Worm (Caenorhabditis elegans) whole organism, L4 larva: ENCODE data around the gene ifb-1.

Source experiments
- D1046.2 ChIP-seq: fragments of 200-800 bp; sonication (Bioruptor generic); IDR thresholded peaks from 2 replicates; pipeline ENCODE4 v1.3.6; 2022; ENCODE audit warnings: missing genetic modification characterization, missing compliant biosample characterization
- F26F4.8 ChIP-seq: fragments of 200-800 bp; sonication (Bioruptor generic); conservative IDR thresholded peaks from 2 replicates; pipeline ENCODE4 v1.3.6; 2022; ENCODE audit warnings: missing genetic modification characterization, missing compliant biosample characterization
- F44E2.7 ChIP-seq: fragments of 200-800 bp; sonication (Bioruptor generic); IDR thresholded peaks from 2 replicates; pipeline ENCODE4 v2.1.2; 2022; ENCODE audit warnings: missing genetic modification characterization, missing compliant biosample characterization
- Y105C5A.15 ChIP-seq: fragments of 200-800 bp; sonication (Bioruptor generic); IDR thresholded peaks from 2 replicates; pipeline ENCODE4 v1.3.6; 2022; ENCODE audit warnings: missing genetic modification characterization, missing compliant biosample characterization
- Y48G9A.11 ChIP-seq: fragments of 200-800 bp; sonication (Bioruptor generic); IDR thresholded peaks from 2 replicates; pipeline ENCODE4 v1.3.6; 2022; ENCODE audit warnings: missing genetic modification reagents, missing genetic modification characterization, missing compliant biosample characterization
- Y5F2A.4 ChIP-seq: fragments of 200-800 bp; sonication (Bioruptor generic); optimal IDR thresholded peaks from 2 replicates; lab custom pipeline; 2018; ENCODE audit warnings: mild to moderate bottlenecking, missing genetic modification characterization, missing compliant biosample characterization
- Y75B8A.6 ChIP-seq: fragments of 200-800 bp; sonication (Bioruptor generic); IDR thresholded peaks from 2 replicates; pipeline ENCODE4 v1.3.6; 2022; ENCODE audit warnings: missing genetic modification reagents, missing genetic modification characterization, missing compliant biosample characterization
- ZK337.2 ChIP-seq: fragments of 200-800 bp; sonication (Bioruptor generic); IDR thresholded peaks from 2 replicates; pipeline ENCODE4 v1.3.6; 2022; ENCODE audit warnings: missing genetic modification reagents, missing genetic modification characterization, missing compliant biosample characterization
- ZK546.5 ChIP-seq, 2 experiments: sonication (generic microtip); optimal IDR thresholded peaks; 2 replicates each; lab custom pipeline; 2017; ENCODE audit warnings: missing biosample characterization in 2 of 2, missing genetic modification characterization in 2 of 2
- aly-2 ChIP-seq: sonication (generic microtip); optimal IDR thresholded peaks from 2 replicates; lab custom pipeline; 2018; ENCODE audit warnings: missing biosample characterization, missing genetic modification characterization
- arid-1 ChIP-seq: fragments of 200-800 bp; sonication (Bioruptor generic); conservative IDR thresholded peaks from 2 replicates; pipeline ENCODE4 v1.3.6; 2022; ENCODE audit warnings: missing genetic modification reagents, missing genetic modification characterization, missing compliant biosample characterization
- daf-16 ChIP-seq, 3 experiments: sonication (generic microtip); optimal IDR thresholded peaks; 2 replicates each; lab custom pipeline; 2016 to 2017; ENCODE audit warnings: missing genetic modification characterization in 3 of 3, missing genetic modification reagents in 3 of 3, mild to moderate bottlenecking in 2 of 3, missing compliant biosample characterization in 2 of 3, missing biosample characterization in 1 of 3, moderate library complexity in 1 of 3
- dmd-6 ChIP-seq: fragments of 200-800 bp; sonication (Bioruptor generic); IDR thresholded peaks from 2 replicates; pipeline ENCODE4 v1.3.6; 2022; ENCODE audit warnings: missing genetic modification reagents, missing genetic modification characterization, missing compliant biosample characterization
- dmd-9 ChIP-seq: fragments of 200-800 bp; sonication (Bioruptor generic); IDR thresholded peaks from 2 replicates; pipeline ENCODE4 v1.3.6; 2022; ENCODE audit warnings: missing genetic modification reagents, missing genetic modification characterization, missing compliant biosample characterization
- dpl-1 ChIP-seq: fragments of 150-350 bp; optimal IDR thresholded peaks from 2 replicates; lab custom pipeline; 2014; ENCODE audit warnings: missing biosample characterization, missing genetic modification reagents, missing genetic modification characterization
- dve-1 ChIP-seq: sonication (generic microtip); optimal IDR thresholded peaks from 2 replicates; lab custom pipeline; 2017; ENCODE audit warnings: antibody characterized with exemption, mild to moderate bottlenecking, missing genetic modification characterization, missing compliant biosample characterization; ENCODE audit not compliant: insufficient read depth
- egl-27 ChIP-seq: sonication (generic microtip); optimal IDR thresholded peaks from 3 replicates; lab custom pipeline; 2017; ENCODE audit warnings: missing biosample characterization, missing genetic modification reagents, missing genetic modification characterization
- egl-43 ChIP-seq: fragments of 200-800 bp; sonication (Bioruptor generic); IDR thresholded peaks from 2 replicates; pipeline ENCODE4 v1.3.6; 2022; ENCODE audit warnings: missing genetic modification reagents, missing genetic modification characterization, missing compliant biosample characterization
- gei-8 ChIP-seq: fragments of 200-800 bp; sonication (Bioruptor generic); optimal IDR thresholded peaks from 2 replicates; lab custom pipeline; 2018; ENCODE audit warnings: mild to moderate bottlenecking, missing genetic modification characterization, missing compliant biosample characterization
- hif-1 ChIP-seq, 2 experiments: sonication (generic microtip); optimal IDR thresholded peaks; 2 replicates each; lab custom pipeline; 2016 to 2017; ENCODE audit warnings: missing compliant biosample characterization in 2 of 2, missing genetic modification characterization in 2 of 2, missing genetic modification reagents in 2 of 2, missing genotype in 2 of 2, mild to moderate bottlenecking in 1 of 2
- hlh-11 ChIP-seq: fragments of 200-800 bp; sonication (Bioruptor generic); optimal IDR thresholded peaks from 2 replicates; lab custom pipeline; 2018; ENCODE audit warnings: mild to moderate bottlenecking, missing genetic modification characterization, missing compliant biosample characterization
- lin-38 ChIP-seq: fragments of 200-800 bp; sonication (Bioruptor generic); IDR thresholded peaks from 2 replicates; pipeline ENCODE4 v1.3.6; 2022; ENCODE audit warnings: missing genetic modification reagents, missing genetic modification characterization, missing compliant biosample characterization
- lsy-2 ChIP-seq, 2 experiments: fragments of 150-350 bp in 1 of 2; sonication (generic microtip) in 1 of 2; optimal IDR thresholded peaks; 2 replicates each; lab custom pipeline; 2014 to 2017; ENCODE audit warnings: missing biosample characterization in 2 of 2, missing genetic modification characterization in 2 of 2
- mep-1 ChIP-seq: fragments of 150-350 bp; sonication (generic microtip); optimal IDR thresholded peaks from 3 replicates; lab custom pipeline; 2014; ENCODE audit warnings: missing biosample characterization, missing genetic modification characterization
- mxl-2 ChIP-seq: fragments of 200-800 bp; sonication (Bioruptor generic); conservative IDR thresholded peaks from 2 replicates; pipeline ENCODE4 v1.3.6; 2022; ENCODE audit warnings: missing genetic modification reagents, missing genetic modification characterization, missing compliant biosample characterization
- mxl-3 ChIP-seq: fragments of 200-800 bp; sonication (Bioruptor generic); optimal IDR thresholded peaks from 2 replicates; lab custom pipeline; 2018; ENCODE audit warnings: mild to moderate bottlenecking, missing genetic modification characterization, missing compliant biosample characterization
- nhr-10 ChIP-seq: fragments of 150-350 bp; optimal IDR thresholded peaks from 2 replicates; lab custom pipeline; 2014; ENCODE audit warnings: missing biosample characterization, missing genetic modification characterization
- nhr-111 ChIP-seq: fragments of 200-800 bp; sonication (Bioruptor generic); optimal IDR thresholded peaks from 2 replicates; lab custom pipeline; 2018; ENCODE audit warnings: mild to moderate bottlenecking, missing genetic modification characterization, missing compliant biosample characterization
- nhr-28 ChIP-seq: fragments of 150-350 bp; optimal IDR thresholded peaks from 2 replicates; lab custom pipeline; 2014; ENCODE audit warnings: missing biosample characterization, missing genetic modification characterization
- nhr-41 ChIP-seq: fragments of 200-800 bp; sonication (Bioruptor generic); IDR thresholded peaks from 2 replicates; pipeline ENCODE4 v1.3.6; 2022; ENCODE audit warnings: missing genetic modification reagents, missing genetic modification characterization, missing compliant biosample characterization
- nhr-48 ChIP-seq: sonication (generic microtip); optimal IDR thresholded peaks from 2 replicates; lab custom pipeline; 2016; ENCODE audit warnings: mild to moderate bottlenecking, missing genetic modification characterization, missing compliant biosample characterization
- pha-4 ChIP-seq, 2 experiments: fragments of 150-350 bp in 1 of 2; fragments of 200-800 bp in 1 of 2; sonication (Bioruptor generic) in 1 of 2; IDR thresholded peaks in 1 of 2; optimal IDR thresholded peaks in 1 of 2; 2 replicates each; pipeline versions ENCODE4 v1.3.6 to Lab custom; 2014 to 2022; ENCODE audit warnings: missing genetic modification characterization in 2 of 2, missing genetic modification reagents in 2 of 2, missing biosample characterization in 1 of 2, missing compliant biosample characterization in 1 of 2
- php-3 ChIP-seq: fragments of 200-800 bp; sonication (Bioruptor generic); IDR thresholded peaks from 2 replicates; pipeline ENCODE4 v1.3.6; 2022; ENCODE audit warnings: missing genetic modification reagents, missing genetic modification characterization, missing compliant biosample characterization
- pqm-1 ChIP-seq: sonication (generic microtip); optimal IDR thresholded peaks from 2 replicates; lab custom pipeline; 2017; ENCODE audit warnings: missing biosample characterization, missing genetic modification characterization
- set-16 ChIP-seq: fragments of 200-800 bp; sonication (Bioruptor generic); IDR thresholded peaks from 2 replicates; pipeline ENCODE4 v1.3.6; 2022; ENCODE audit warnings: missing genetic modification reagents, missing genetic modification characterization, missing compliant biosample characterization
- snpc-1.2 ChIP-seq: fragments of 200-800 bp; sonication (Bioruptor generic); IDR thresholded peaks from 2 replicates; pipeline ENCODE4 v1.3.6; 2022; ENCODE audit warnings: missing genetic modification reagents, missing genetic modification characterization, missing compliant biosample characterization
- tra-1 ChIP-seq: fragments of 200-800 bp; sonication (Bioruptor generic); IDR thresholded peaks from 2 replicates; pipeline ENCODE4 v1.3.6; 2022; ENCODE audit warnings: missing genetic modification reagents, missing genetic modification characterization, missing compliant biosample characterization
- unc-39 ChIP-seq: sonication (generic microtip); optimal IDR thresholded peaks from 2 replicates; lab custom pipeline; 2017; ENCODE audit warnings: missing biosample characterization, missing genetic modification characterization
- unc-62 ChIP-seq, 3 experiments: fragments of 150-350 bp in 1 of 3; sonication (generic microtip); optimal IDR thresholded peaks in 2 of 3; peaks in 1 of 3; 1 replicate in 1 of 3; 2 replicates in 2 of 3; lab custom pipeline; 2014 to 2017; ENCODE audit warnings: missing biosample characterization in 3 of 3, missing genetic modification characterization in 3 of 3, missing genetic modification reagents in 3 of 3, missing genotype in 1 of 3
- zag-1 ChIP-seq: fragments of 150-350 bp; optimal IDR thresholded peaks from 2 replicates; lab custom pipeline; 2014; ENCODE audit warnings: missing biosample characterization, missing genetic modification characterization
- zfp-2 ChIP-seq: sonication (generic microtip); optimal IDR thresholded peaks from 2 replicates; lab custom pipeline; 2016; ENCODE audit warnings: mild to moderate bottlenecking, missing genetic modification characterization, missing compliant biosample characterization
- ztf-11 ChIP-seq: fragments of 150-350 bp; optimal IDR thresholded peaks from 2 replicates; lab custom pipeline; 2014; ENCODE audit warnings: missing biosample characterization, missing genetic modification characterization

ifb-1 gene

DNA sequence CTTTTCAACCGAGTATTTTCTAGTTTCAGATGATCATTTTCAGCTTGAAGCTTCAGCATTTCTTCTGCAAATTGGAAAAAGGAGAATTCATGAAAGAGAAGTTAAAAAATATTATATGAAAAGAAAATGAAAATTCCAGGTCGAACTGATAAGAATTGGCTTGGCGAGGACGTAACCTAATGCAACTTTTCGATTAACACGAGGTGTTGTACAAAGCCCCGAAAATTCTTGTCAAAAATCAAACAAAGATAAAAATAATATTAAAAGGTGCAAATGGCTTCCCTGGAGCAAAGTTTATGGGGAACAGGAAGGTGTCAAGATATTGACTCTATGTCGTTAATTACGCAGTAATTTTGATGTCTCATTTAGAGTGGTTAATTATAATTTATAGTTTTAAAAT lies 21.1 kb upstream of the ifb-1 start:
- peak; percentile 55 for TF ChIP-seq dmd-6
- peak; percentile 59 for TF ChIP-seq dve-1 (tag; lab: Kevin White, UChicago)
- peak; percentile 52 for TF ChIP-seq pqm-1 (tag; lab: Kevin White, UChicago)
- no peak for TF ChIP-seq Y48G9A.11 (GFP tag; lab: Robert Waterston, UW)

DNA sequence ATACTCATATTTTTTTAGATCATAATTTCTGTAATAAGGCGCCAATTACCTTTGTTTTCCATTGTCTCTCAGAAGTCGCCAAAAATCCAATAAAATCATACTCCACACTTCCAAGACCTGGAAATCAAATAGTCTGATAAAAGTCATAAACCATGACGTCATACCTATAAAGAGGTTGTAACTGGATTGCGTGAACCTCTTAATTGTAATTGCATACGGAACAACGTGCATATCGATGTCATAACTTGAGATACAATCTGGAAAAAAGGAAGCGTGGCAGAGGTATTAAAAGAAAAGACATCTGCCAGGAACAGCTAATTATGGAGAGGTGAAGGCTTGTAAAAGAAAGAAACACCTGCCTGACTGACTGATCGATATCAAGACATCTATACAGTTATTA lies 20.3 kb upstream of the ifb-1 start, which contains the start of gene F10C1.9:
TSS of gene F10C1.9 (minus strand) at position 197 of the 400 bp plus-strand sequence.
- TF ChIP-seq unc-62 (GFP tag; optimal IDR thresholded peaks at IDR 0.05 in 1 of 2; lab: Kevin White, UChicago) (no peak), unc-62 (tag; optimal IDR thresholded peaks at IDR 0.05; lab: Kevin White, UChicago) (no peak), dmd-6 (0 out of 2 replicates have a peak, but pooled peaks have one; percentile 17)

DNA sequence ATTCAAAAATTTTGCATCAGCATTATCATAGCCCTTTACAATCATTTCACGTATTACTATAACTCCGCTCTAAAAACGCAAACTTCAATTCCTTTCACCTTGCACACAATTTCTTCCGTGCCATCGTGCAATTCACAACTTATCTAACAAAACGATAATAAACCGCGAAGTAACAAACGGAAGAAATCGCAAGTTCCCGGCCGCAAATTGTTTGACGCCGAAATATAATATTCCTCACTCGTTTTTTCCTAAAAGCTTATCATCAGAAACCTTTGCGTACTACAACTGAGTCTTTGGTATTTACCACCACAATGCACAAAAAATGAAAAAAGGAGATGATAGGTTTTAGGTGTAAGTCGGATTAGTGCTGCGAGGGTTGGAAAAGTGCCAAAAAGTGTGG lies 18.1 kb upstream of the ifb-1 start:
- TF ChIP-seq hif-1 (tag; optimal IDR thresholded peaks at IDR 0.05; lab: Kevin White, UChicago) = no peak
- no peak for TF ChIP-seq mxl-2 (GFP tag; lab: Robert Waterston, UW)
- peak; percentile 30 for TF ChIP-seq hlh-11 (tag; lab: Kevin White, UChicago)
- no peak for TF ChIP-seq set-16
- no peak for TF ChIP-seq F44E2.7
- no peak for TF ChIP-seq gei-8 (GFP tag; lab: Kevin White, UChicago)
- TF ChIP-seq Y75B8A.6 (GFP tag; lab: Robert Waterston, UW) = no peak
- no peak for TF ChIP-seq daf-16 (GFP tag; optimal IDR thresholded peaks at IDR 0.05; lab: Kevin White, UChicago)
- peak; percentile 27 for TF ChIP-seq daf-16 (tag; optimal IDR thresholded peaks at IDR 0.05; lab: Kevin White, UChicago)
- TF ChIP-seq nhr-28 (tag; lab: Kevin White, UChicago) = peak; percentile 72
- TF ChIP-seq dmd-6 = peak; percentile 21; the same call in 1 of the 2 replicates
- TF ChIP-seq F26F4.8 (GFP tag; lab: Robert Waterston, UW) = no peak
- TF ChIP-seq unc-39 (tag; lab: Kevin White, UChicago) = no peak
- no peak for TF ChIP-seq zfp-2
- no peak for TF ChIP-seq egl-27
- TF ChIP-seq ZK546.5 (tag; optimal IDR thresholded peaks at IDR 0.05; lab: Kevin White, UChicago) = no peak
- peak; percentile 73 for TF ChIP-seq pqm-1 (tag; lab: Kevin White, UChicago)
- no peak for TF ChIP-seq dmd-9 (GFP tag; lab: Robert Waterston, UW)
- no peak for TF ChIP-seq aly-2 (tag; lab: Kevin White, UChicago)
- TF ChIP-seq arid-1 = no peak
- TF ChIP-seq pha-4 (GFP tag; IDR thresholded peaks at IDR 0.05; lab: Robert Waterston, UW) = no peak
- no peak for TF ChIP-seq pha-4 (tag; optimal IDR thresholded peaks at IDR 0.05; lab: Kevin White, UChicago)

DNA sequence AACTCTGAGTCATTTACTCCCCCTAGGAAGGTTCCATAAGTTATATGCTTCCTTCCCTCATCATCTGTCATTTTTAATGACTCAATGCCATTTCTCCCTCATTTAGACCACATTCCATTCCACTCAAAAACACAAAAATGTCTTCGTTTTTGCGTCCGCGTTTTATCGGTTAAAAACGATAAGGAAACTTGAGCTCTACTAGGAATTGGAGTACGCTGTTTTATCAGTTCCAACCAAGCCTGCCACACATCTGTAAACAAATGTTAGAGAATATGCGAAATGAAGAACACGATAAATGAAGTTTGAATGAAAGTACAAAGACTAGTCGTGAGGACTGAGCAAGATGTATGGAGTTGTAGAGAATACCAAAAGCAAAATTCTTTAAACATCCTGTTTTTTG lies 17.0 kb upstream of the ifb-1 start:
- TF ChIP-seq nhr-48 (peak; percentile 27), hlh-11 (tag; lab: Kevin White, UChicago) (peak; percentile 85), mxl-3 (peak; percentile 14), ZK337.2 (GFP tag; lab: Robert Waterston, UW) (no peak), hif-1 (tag; optimal IDR thresholded peaks at IDR 0.05; lab: Kevin White, UChicago) (no peak), snpc-1.2 (no peak), ztf-11 (tag; lab: Kevin White, UChicago) (no peak), dve-1 (tag; lab: Kevin White, UChicago) (peak; percentile 89), dmd-6 (peak; percentile 87), lin-38 (GFP tag; lab: Robert Waterston, UW) (no peak), php-3 (GFP tag; lab: Robert Waterston, UW) (peak; percentile 28; the same call in 1 of the 2 replicates), Y105C5A.15 (GFP tag; lab: Robert Waterston, UW) (no peak), egl-27 (no peak), Y5F2A.4 (GFP tag; lab: Kevin White, UChicago) (no peak), Y48G9A.11 (GFP tag; lab: Robert Waterston, UW) (no peak), mep-1 (peak; percentile 40), lsy-2 (tag; optimal IDR thresholded peaks at IDR 0.05; lab: Kevin White, UChicago) (no peak), nhr-28 (tag; lab: Kevin White, UChicago) (peak; percentile 72), daf-16 (GFP tag; optimal IDR thresholded peaks at IDR 0.05; lab: Kevin White, UChicago) (peak in 1 of 2 experiments; percentile 0), daf-16 (tag; optimal IDR thresholded peaks at IDR 0.05; lab: Kevin White, UChicago) (peak; percentile 78), egl-43 (no peak), dpl-1 (GFP tag; lab: Kevin White, UChicago) (no peak), pqm-1 (tag; lab: Kevin White, UChicago) (peak; percentile 100), nhr-10 (tag; lab: Kevin White, UChicago) (peak; percentile 46), nhr-111 (GFP tag; lab: Kevin White, UChicago) (no peak), nhr-41 (GFP tag; lab: Robert Waterston, UW) (no peak), zag-1 (tag; lab: Kevin White, UChicago) (no peak), tra-1 (GFP tag; lab: Robert Waterston, UW) (peak; percentile 45; the same call in 1 of the 2 replicates), D1046.2 (GFP tag; lab: Robert Waterston, UW) (no peak)
